Fruit fly (Drosophila melanogaster) whole organism, embryonic: Measurements from ENCODE around the gene CG12182.

Experiments
- Adf1 ChIP-seq: fragments of 200-800 bp; sonication (Bioruptor generic); IDR thresholded peaks from 2 replicates; pipeline ENCODE4 v1.3.6; 2022; ENCODE audit warnings: missing biosample characterization, missing genetic modification characterization
- Antp ChIP-seq: fragments of 200-800 bp; sonication (Bioruptor generic); optimal IDR thresholded peaks from 3 replicates; lab custom pipeline; 2016; ENCODE audit warnings: missing biosample characterization, missing genetic modification characterization
- Atf-2 ChIP-seq: fragments of 200-800 bp; sonication (Bioruptor generic); optimal IDR thresholded peaks from 2 replicates; lab custom pipeline; 2016; ENCODE audit warnings: missing biosample characterization, missing genetic modification characterization
- Awh ChIP-seq: fragments of 200-800 bp; sonication (Bioruptor generic); IDR thresholded peaks from 2 replicates; pipeline ENCODE4, ENCODE4 v1.3.6; 2022; ENCODE audit warnings: missing biosample characterization, missing genetic modification characterization
- BEAF-32 ChIP-seq: fragments of 200-800 bp; sonication (Bioruptor generic); optimal IDR thresholded peaks from 3 replicates; lab custom pipeline; 2017; ENCODE audit warnings: missing biosample characterization, missing genetic modification characterization, mild to moderate bottlenecking, moderate library complexity, missing genetic modification reagents
- Blimp-1 ChIP-seq: fragments of 200-800 bp; sonication (Bioruptor generic); optimal IDR thresholded peaks from 3 replicates; lab custom pipeline; 2018; ENCODE audit warnings: missing biosample characterization, missing genetic modification characterization, mild to moderate bottlenecking, moderate library complexity, missing genetic modification reagents
- CG10462 ChIP-seq: fragments of 200-800 bp; sonication (Bioruptor generic); optimal IDR thresholded peaks from 2 replicates; lab custom pipeline; 2016; ENCODE audit warnings: missing biosample characterization, missing genetic modification characterization
- CG12071 ChIP-seq: fragments of 200-800 bp; sonication (Bioruptor generic); optimal IDR thresholded peaks from 3 replicates; lab custom pipeline; 2018; ENCODE audit warnings: missing biosample characterization, mild to moderate bottlenecking, missing genetic modification characterization
- CG12236 ChIP-seq: fragments of 200-800 bp; sonication (Bioruptor generic); optimal IDR thresholded peaks from 2 replicates; lab custom pipeline; 2016; ENCODE audit warnings: missing biosample characterization, missing genetic modification characterization
- CG16863 ChIP-seq: fragments of 200-800 bp; sonication (Bioruptor generic); optimal IDR thresholded peaks from 3 replicates; lab custom pipeline; 2016; ENCODE audit warnings: missing biosample characterization, missing genetic modification characterization
- CG17361 ChIP-seq: fragments of 200-800 bp; sonication (Bioruptor generic); IDR thresholded peaks from 3 replicates; pipeline ENCODE4 v1.3.6; 2022; ENCODE audit warnings: missing biosample characterization, missing genetic modification characterization
- CG1792 ChIP-seq: fragments of 200-800 bp; sonication (Bioruptor generic); optimal IDR thresholded peaks from 2 replicates; lab custom pipeline; 2016; ENCODE audit warnings: missing biosample characterization, missing genetic modification characterization
- CG18011 ChIP-seq: fragments of 200-800 bp; sonication (Bioruptor generic); optimal IDR thresholded peaks from 2 replicates; lab custom pipeline; 2017; ENCODE audit warnings: missing biosample characterization, missing genetic modification characterization, mild to moderate bottlenecking, moderate library complexity, missing genotype
- CG18599 ChIP-seq: fragments of 200-800 bp; sonication (Bioruptor generic); optimal IDR thresholded peaks from 3 replicates; lab custom pipeline; 2017; ENCODE audit warnings: missing biosample characterization, missing genetic modification characterization, mild to moderate bottlenecking, moderate library complexity, missing genetic modification reagents
- CG3847 ChIP-seq: fragments of 200-800 bp; sonication (Bioruptor generic); IDR thresholded peaks from 2 replicates; pipeline ENCODE4 v1.3.6; 2022; ENCODE audit warnings: missing biosample characterization, missing genetic modification characterization
- CG42726 ChIP-seq: fragments of 200-800 bp; sonication (Bioruptor generic); IDR thresholded peaks from 2 replicates; pipeline ENCODE4 v1.3.6; 2022; ENCODE audit warnings: missing biosample characterization, missing genetic modification characterization; ENCODE audit not compliant: partially characterized antibody
- CG7556 ChIP-seq: fragments of 200-800 bp; sonication (Bioruptor generic); optimal IDR thresholded peaks from 2 replicates; lab custom pipeline; 2017; ENCODE audit warnings: missing biosample characterization, mild to moderate bottlenecking, missing genetic modification characterization
- CG7839 ChIP-seq: fragments of 200-800 bp; sonication (Bioruptor generic); optimal IDR thresholded peaks from 3 replicates; lab custom pipeline; 2018; ENCODE audit warnings: missing biosample characterization, mild to moderate bottlenecking, missing genetic modification characterization, moderate library complexity
- CG8388 ChIP-seq: fragments of 200-800 bp; sonication (Bioruptor generic); optimal IDR thresholded peaks from 2 replicates; lab custom pipeline; 2019; ENCODE audit warnings: missing biosample characterization, mild to moderate bottlenecking, missing genetic modification characterization, moderate library complexity
- CG8478 ChIP-seq: fragments of >200 bp; optimal IDR thresholded peaks from 2 replicates; lab custom pipeline; 2018
- CG8924 ChIP-seq: fragments of 200-800 bp; optimal IDR thresholded peaks from 3 replicates; lab custom pipeline; 2019; ENCODE audit warnings: missing biosample characterization, mild to moderate bottlenecking, missing genetic modification characterization, moderate library complexity
- CG9215 ChIP-seq: fragments of 200-800 bp; sonication (Bioruptor generic); IDR thresholded peaks from 2 replicates; pipeline ENCODE4 v1.3.6; 2022; ENCODE audit warnings: missing biosample characterization, missing genetic modification characterization
- Dek ChIP-seq: fragments of 200-800 bp; sonication (Bioruptor generic); optimal IDR thresholded peaks from 3 replicates; lab custom pipeline; 2019; ENCODE audit warnings: missing biosample characterization, mild to moderate bottlenecking, missing genetic modification characterization, moderate library complexity
- Fer1 ChIP-seq: fragments of 200-800 bp; sonication (Bioruptor generic); optimal IDR thresholded peaks from 2 replicates; lab custom pipeline; 2017; ENCODE audit warnings: missing biosample characterization, mild to moderate bottlenecking, missing genetic modification characterization
- HLH4C ChIP-seq: fragments of 200-800 bp; sonication (Bioruptor generic); IDR thresholded peaks from 3 replicates; pipeline ENCODE4 v1.3.6; 2022; ENCODE audit warnings: missing biosample characterization, missing genetic modification characterization; ENCODE audit not compliant: partially characterized antibody
- HmgD ChIP-seq: fragments of 200-800 bp; sonication (Bioruptor generic); optimal IDR thresholded peaks from 3 replicates; lab custom pipeline; 2016; ENCODE audit warnings: missing biosample characterization, missing genetic modification characterization
- Hr78 ChIP-seq, 2 experiments: fragments of 200-800 bp in 1 of 2; fragments of >200 bp in 1 of 2; sonication (Bioruptor generic) in 1 of 2; optimal IDR thresholded peaks; 2 replicates each; lab custom pipeline; 2017 to 2019; ENCODE audit warnings: missing biosample characterization in 2 of 2, missing genetic modification characterization in 2 of 2, mild to moderate bottlenecking in 1 of 2, moderate library complexity in 1 of 2
- Mes4 ChIP-seq: fragments of 200-800 bp; sonication (Bioruptor generic); optimal IDR thresholded peaks from 2 replicates; lab custom pipeline; 2016; ENCODE audit warnings: missing biosample characterization, missing genetic modification characterization
- PHDP ChIP-seq: fragments of 200-800 bp; sonication (Bioruptor generic); optimal IDR thresholded peaks from 3 replicates; lab custom pipeline; 2018; ENCODE audit warnings: missing biosample characterization, mild to moderate bottlenecking, missing genetic modification characterization, moderate library complexity
- Spps ChIP-seq: fragments of 200-800 bp; sonication (Bioruptor generic); optimal IDR thresholded peaks from 2 replicates; lab custom pipeline; 2018; ENCODE audit warnings: missing biosample characterization, mild to moderate bottlenecking, missing genetic modification characterization
- Trl ChIP-seq, 3 experiments: fragments of >200 bp in 2 of 3; fragments of 200-800 bp in 1 of 3; sonication (Bioruptor generic) in 1 of 3; optimal IDR thresholded peaks; 2 replicates in 1 of 3; 3 replicates in 2 of 3; lab custom pipeline; 2016 to 2017; ENCODE audit warnings: missing biosample characterization in 1 of 3, missing genetic modification characterization in 1 of 3
- Xbp1 ChIP-seq: fragments of 200-800 bp; sonication (Bioruptor generic); optimal IDR thresholded peaks from 3 replicates; lab custom pipeline; 2016; ENCODE audit warnings: missing biosample characterization, mild to moderate bottlenecking, missing genetic modification characterization
- abd-A ChIP-seq: fragments of 200-800 bp; sonication (Bioruptor generic); optimal IDR thresholded peaks from 3 replicates; lab custom pipeline; 2019; ENCODE audit warnings: missing biosample characterization, mild to moderate bottlenecking, missing genetic modification characterization, moderate library complexity
- ash1 ChIP-seq: fragments of 200-800 bp; sonication (Bioruptor generic); optimal IDR thresholded peaks from 2 replicates; lab custom pipeline; 2018; ENCODE audit warnings: missing biosample characterization, mild to moderate bottlenecking, missing genetic modification characterization
- ato ChIP-seq: fragments of 200-800 bp; sonication (Bioruptor generic); IDR thresholded peaks from 2 replicates; pipeline ENCODE4 v1.3.6; 2022; ENCODE audit warnings: missing biosample characterization, missing genetic modification characterization; ENCODE audit not compliant: partially characterized antibody
- bigmax ChIP-seq: fragments of 200-800 bp; sonication (Bioruptor generic); optimal IDR thresholded peaks from 2 replicates; lab custom pipeline; 2018; ENCODE audit warnings: missing biosample characterization, mild to moderate bottlenecking, missing genetic modification characterization
- cas ChIP-seq: fragments of 200-800 bp; sonication (Bioruptor generic); IDR thresholded peaks from 2 replicates; pipeline ENCODE4 v1.3.6; 2022; ENCODE audit warnings: missing biosample characterization, missing genetic modification characterization
- chinmo ChIP-seq: fragments of 200-800 bp; sonication (Bioruptor generic); IDR thresholded peaks from 4 replicates; pipeline ENCODE4 v1.3.6; 2022; ENCODE audit warnings: missing biosample characterization, missing genetic modification characterization; ENCODE audit not compliant: partially characterized antibody
- corto ChIP-seq: fragments of 200-800 bp; sonication (Bioruptor generic); optimal IDR thresholded peaks from 2 replicates; lab custom pipeline; 2016; ENCODE audit warnings: missing biosample characterization, mild to moderate bottlenecking, missing genetic modification characterization, moderate library complexity
- disco-r ChIP-seq: fragments of 200-800 bp; sonication (Bioruptor generic); optimal IDR thresholded peaks from 2 replicates; lab custom pipeline; 2016; ENCODE audit warnings: missing biosample characterization, missing genetic modification characterization
- dmrt11E ChIP-seq: fragments of 200-800 bp; sonication (Bioruptor generic); optimal IDR thresholded peaks from 3 replicates; lab custom pipeline; 2018; ENCODE audit warnings: missing biosample characterization, mild to moderate bottlenecking, missing genetic modification characterization, moderate library complexity
- fd3F ChIP-seq: fragments of 200-800 bp; sonication (Bioruptor generic); optimal IDR thresholded peaks from 2 replicates; lab custom pipeline; 2018; ENCODE audit warnings: missing biosample characterization, mild to moderate bottlenecking, missing genetic modification characterization, moderate library complexity
- gsb ChIP-seq: fragments of 200-800 bp; sonication (Bioruptor generic); IDR thresholded peaks from 2 replicates; pipeline ENCODE4 v1.3.6; 2022; ENCODE audit warnings: missing biosample characterization, missing genetic modification characterization
- lab ChIP-seq: fragments of 200-800 bp; sonication (Bioruptor generic); optimal IDR thresholded peaks from 3 replicates; lab custom pipeline; 2017; ENCODE audit warnings: missing biosample characterization, missing genetic modification characterization, mild to moderate bottlenecking, moderate library complexity, missing genetic modification reagents
- lola ChIP-seq, 3 experiments: fragments of >200 bp in 2 of 3; fragments of 200-800 bp in 1 of 3; sonication (Bioruptor generic) in 1 of 3; optimal IDR thresholded peaks; 2 replicates each; lab custom pipeline; 2017 to 2019; ENCODE audit warnings: missing biosample characterization in 3 of 3, missing genetic modification characterization in 3 of 3, mild to moderate bottlenecking in 1 of 3, moderate library complexity in 1 of 3
- scrt ChIP-seq: fragments of 200-800 bp; sonication (Bioruptor generic); optimal IDR thresholded peaks from 2 replicates; lab custom pipeline; 2018; ENCODE audit warnings: missing biosample characterization, mild to moderate bottlenecking, missing genetic modification characterization, moderate library complexity
- slbo ChIP-seq: fragments of 200-800 bp; sonication (Bioruptor generic); IDR thresholded peaks from 2 replicates; pipeline ENCODE4 v1.3.6; 2022; ENCODE audit warnings: missing biosample characterization, missing genetic modification characterization
- trem ChIP-seq: fragments of 200-800 bp; optimal IDR thresholded peaks from 3 replicates; lab custom pipeline; 2019; ENCODE audit warnings: missing biosample characterization, mild to moderate bottlenecking, missing genetic modification characterization, moderate library complexity
- vfl ChIP-seq: fragments of 200-800 bp; sonication (Bioruptor generic); optimal IDR thresholded peaks from 2 replicates; lab custom pipeline; 2016; ENCODE audit warnings: missing biosample characterization, missing genetic modification characterization

Gene CG12182

dm6 chr3L:2581343-2581825 lies 18.0 kb downstream of the CG12182 start (continued):
- TF ChIP-seq Atf-2 (GFP tag; lab: Kevin White, UChicago) = peak; percentile 40
- peak; percentile 8 for TF ChIP-seq vfl (GFP tag; lab: Kevin White, UChicago)
- TF ChIP-seq BEAF-32 (GFP tag; lab: Kevin White, UChicago) = no peak
- peak; percentile 60 for TF ChIP-seq fd3F
- peak; percentile 92 for TF ChIP-seq lab
- TF ChIP-seq CG8388 (GFP tag; lab: Kevin White, UChicago) = peak; percentile 83
- TF ChIP-seq Fer1 (GFP tag; lab: Kevin White, UChicago) = peak; percentile 87
- no peak for TF ChIP-seq Trl (optimal IDR thresholded peaks at IDR 0.05; lab: Kevin White, UChicago)
- TF ChIP-seq Trl (GFP tag; optimal IDR thresholded peaks at IDR 0.05; lab: Kevin White, UChicago) = peak; percentile 71
- peak; percentile 62; the same call in 1 of the 2 replicates for TF ChIP-seq cas
- TF ChIP-seq scrt (GFP tag; lab: Kevin White, UChicago) = peak; percentile 79
- TF ChIP-seq corto = peak; percentile 19
- TF ChIP-seq lola (GFP tag; optimal IDR thresholded peaks at IDR 0.05; lab: Kevin White, UChicago) = peak in 1 of 3 experiments; percentile 89
- TF ChIP-seq CG12236 (GFP tag; lab: Kevin White, UChicago) = peak; percentile 9
- TF ChIP-seq Awh (GFP tag; lab: Robert Waterston, UW) = peak; percentile 73
- TF ChIP-seq Adf1 = peak; percentile 69
- TF ChIP-seq Hr78 (GFP tag; optimal IDR thresholded peaks at IDR 0.05; lab: Kevin White, UChicago) = peak in 1 of 2 experiments; percentile 79
- peak; percentile 90 for TF ChIP-seq CG18599 (GFP tag; lab: Kevin White, UChicago)
- peak; percentile 92 for TF ChIP-seq CG3847
- peak; percentile 61 for TF ChIP-seq gsb (GFP tag; lab: Robert Waterston, UW)
- peak; percentile 86 for TF ChIP-seq PHDP (tag; lab: Kevin White, UChicago)
- TF ChIP-seq CG9215 = peak; percentile 70
- TF ChIP-seq CG18011 (GFP tag; lab: Kevin White, UChicago) = peak; percentile 47
- no peak for TF ChIP-seq ato (GFP tag; lab: Robert Waterston, UW)
- no peak for TF ChIP-seq HLH4C
- peak; percentile 53 for TF ChIP-seq Dek (tag; lab: Kevin White, UChicago)
- peak; percentile 51 for TF ChIP-seq CG1792 (GFP tag; lab: Kevin White, UChicago)
- no peak for TF ChIP-seq CG8478 (lab: Kevin White, UChicago)
- TF ChIP-seq CG7839 (tag; lab: Kevin White, UChicago) = peak; percentile 88
- peak; percentile 91 for TF ChIP-seq dmrt11E
- peak; percentile 87 for TF ChIP-seq trem (tag; lab: Kevin White, UChicago)
- peak; percentile 83 for TF ChIP-seq Spps (tag; lab: Kevin White, UChicago)
- peak; percentile 38 for TF ChIP-seq Mes4 (GFP tag; lab: Kevin White, UChicago)
- no peak for TF ChIP-seq bigmax
- TF ChIP-seq CG16863 (GFP tag; lab: Kevin White, UChicago) = peak; percentile 68
- TF ChIP-seq CG17361 (GFP tag; lab: Robert Waterston, UW) = peak; percentile 79
- peak; percentile 95 for TF ChIP-seq slbo
- TF ChIP-seq HmgD (GFP tag; lab: Kevin White, UChicago) = no peak
- TF ChIP-seq CG10462 (GFP tag; lab: Kevin White, UChicago) = peak; percentile 70
- peak; percentile 75 for TF ChIP-seq CG12071 (GFP tag; lab: Kevin White, UChicago)
- TF ChIP-seq CG8924 = peak; percentile 87
- TF ChIP-seq Blimp-1 (GFP tag; lab: Kevin White, UChicago) = peak; percentile 91
- TF ChIP-seq abd-A (tag; lab: Kevin White, UChicago) = no peak
- TF ChIP-seq CG7556 = peak; percentile 86
- TF ChIP-seq ash1 (GFP tag; lab: Kevin White, UChicago) = no peak
- TF ChIP-seq chinmo (GFP tag; lab: Robert Waterston, UW) = no peak
- TF ChIP-seq disco-r (GFP tag; lab: Kevin White, UChicago) = peak; percentile 55
- no peak for TF ChIP-seq CG42726
- TF ChIP-seq Xbp1 (GFP tag; lab: Kevin White, UChicago) = peak; percentile 81
- peak; percentile 70 for TF ChIP-seq Antp (GFP tag; lab: Kevin White, UChicago)
